Fruit fly (Drosophila melanogaster): ENCODE results near the gene CG43638.

The CG43638 gene

DNA sequence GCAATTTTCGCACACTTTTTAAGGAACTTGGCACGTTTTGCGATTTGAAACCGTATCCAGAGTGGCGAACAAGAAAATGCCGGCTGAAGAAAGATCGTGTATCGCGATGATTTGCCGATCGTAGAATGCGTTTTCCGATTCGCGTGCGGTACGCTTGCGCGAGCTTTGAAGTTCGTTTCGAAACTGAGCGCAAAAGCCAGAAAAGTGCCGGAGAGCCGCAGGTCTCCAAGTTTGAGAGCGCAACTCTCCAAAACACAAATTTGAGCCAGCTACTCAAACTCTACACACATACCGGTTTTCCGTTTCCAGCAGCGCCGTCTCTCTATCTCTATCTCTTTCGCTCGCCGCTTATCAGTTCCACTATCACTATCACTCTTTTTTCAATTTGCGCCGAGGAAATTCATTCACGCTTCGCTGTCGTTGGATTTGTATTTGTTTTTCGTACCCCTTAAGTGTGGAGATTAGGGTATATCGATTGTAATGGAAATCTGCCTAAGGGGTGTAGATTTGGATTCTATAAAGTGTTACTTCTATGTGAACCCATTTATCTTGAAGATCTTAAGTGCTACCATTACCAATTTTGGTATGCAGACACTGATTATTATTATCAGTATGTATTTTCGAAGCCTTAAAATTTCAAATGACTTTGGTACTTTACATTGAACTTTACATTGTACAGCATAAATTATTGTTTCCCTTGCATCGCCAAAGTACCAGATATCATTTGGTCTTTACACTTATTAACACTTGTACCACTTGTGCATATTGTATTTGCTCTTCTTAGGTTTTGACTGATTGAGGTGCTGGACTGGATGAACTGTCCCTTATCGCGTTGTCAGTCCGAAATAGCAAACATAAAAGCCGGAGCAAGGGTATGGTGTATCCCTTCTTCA is 12.2 kb downstream of the CG43638 start:
- TF ChIP-seq Sin3A (optimal IDR thresholded peaks at IDR 0.05) (no peak), psq (optimal IDR thresholded peaks at IDR 0.05) (no peak), insv (optimal IDR thresholded peaks at IDR 0.05) (no peak), h (optimal IDR thresholded peaks at IDR 0.05) (no peak), Myc (optimal IDR thresholded peaks at IDR 0.05) (no peak), ttk (optimal IDR thresholded peaks at IDR 0.05) (no peak)

- no peak for TF ChIP-seq Sin3A (optimal IDR thresholded peaks at IDR 0.05)
- TF ChIP-seq insv (optimal IDR thresholded peaks at IDR 0.05): no peak
- TF ChIP-seq ttk (optimal IDR thresholded peaks at IDR 0.05): no peak
- TF ChIP-seq psq (optimal IDR thresholded peaks at IDR 0.05): no peak
- no peak for TF ChIP-seq h (optimal IDR thresholded peaks at IDR 0.05)
- TF ChIP-seq Myc (optimal IDR thresholded peaks at IDR 0.05): no peak
These were observed 13.2 kb downstream of the CG43638 start for dm6 chr3L:12057585-12057984.

- TF ChIP-seq h (optimal IDR thresholded peaks at IDR 0.05) (no peak), ttk (optimal IDR thresholded peaks at IDR 0.05) (no peak), insv (optimal IDR thresholded peaks at IDR 0.05) (no peak), Sin3A (optimal IDR thresholded peaks at IDR 0.05) (no peak), Myc (optimal IDR thresholded peaks at IDR 0.05) (no peak), psq (optimal IDR thresholded peaks at IDR 0.05) (no peak)
These were observed 14.0 kb downstream of the CG43638 start for dm6 chr3L:12058293-12058842.

DNA sequence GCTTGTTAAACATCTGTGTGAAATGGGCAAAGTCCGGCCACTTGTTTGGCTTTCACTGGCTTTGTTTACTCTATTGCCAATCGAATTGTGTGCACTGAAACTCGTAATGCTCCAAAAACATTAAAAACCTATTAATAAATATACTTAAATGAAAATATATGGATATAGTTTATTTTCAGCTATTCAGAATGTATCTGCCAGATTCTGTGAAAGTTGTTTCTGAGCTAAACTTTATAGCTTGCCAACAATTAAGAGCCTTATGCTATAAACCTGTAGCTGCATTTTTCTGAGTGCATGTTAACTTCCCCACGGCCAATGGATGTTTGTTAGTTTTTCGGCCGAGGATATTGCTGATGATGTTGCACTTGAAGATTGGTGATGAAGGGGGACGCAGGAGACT is 15.7 kb downstream of the CG43638 start:
- TF ChIP-seq psq (optimal IDR thresholded peaks at IDR 0.05) (no peak), insv (optimal IDR thresholded peaks at IDR 0.05) (no peak), Sin3A (optimal IDR thresholded peaks at IDR 0.05) (no peak), ttk (optimal IDR thresholded peaks at IDR 0.05) (no peak), h (optimal IDR thresholded peaks at IDR 0.05) (no peak), Myc (optimal IDR thresholded peaks at IDR 0.05) (no peak)

dm6 chr3L:12062219-12062618 is 17.8 kb downstream of the CG43638 start:
- TF ChIP-seq psq (optimal IDR thresholded peaks at IDR 0.05): no peak
- no peak for TF ChIP-seq Myc (optimal IDR thresholded peaks at IDR 0.05)
- TF ChIP-seq insv (optimal IDR thresholded peaks at IDR 0.05): no peak
- no peak for TF ChIP-seq Sin3A (optimal IDR thresholded peaks at IDR 0.05)

- TF ChIP-seq Sin3A (optimal IDR thresholded peaks at IDR 0.05) (no peak), insv (optimal IDR thresholded peaks at IDR 0.05) (no peak), h (optimal IDR thresholded peaks at IDR 0.05) (no peak)
These were observed 18.4 kb downstream of the CG43638 start for dm6 chr3L:12062788-12063218.

DNA sequence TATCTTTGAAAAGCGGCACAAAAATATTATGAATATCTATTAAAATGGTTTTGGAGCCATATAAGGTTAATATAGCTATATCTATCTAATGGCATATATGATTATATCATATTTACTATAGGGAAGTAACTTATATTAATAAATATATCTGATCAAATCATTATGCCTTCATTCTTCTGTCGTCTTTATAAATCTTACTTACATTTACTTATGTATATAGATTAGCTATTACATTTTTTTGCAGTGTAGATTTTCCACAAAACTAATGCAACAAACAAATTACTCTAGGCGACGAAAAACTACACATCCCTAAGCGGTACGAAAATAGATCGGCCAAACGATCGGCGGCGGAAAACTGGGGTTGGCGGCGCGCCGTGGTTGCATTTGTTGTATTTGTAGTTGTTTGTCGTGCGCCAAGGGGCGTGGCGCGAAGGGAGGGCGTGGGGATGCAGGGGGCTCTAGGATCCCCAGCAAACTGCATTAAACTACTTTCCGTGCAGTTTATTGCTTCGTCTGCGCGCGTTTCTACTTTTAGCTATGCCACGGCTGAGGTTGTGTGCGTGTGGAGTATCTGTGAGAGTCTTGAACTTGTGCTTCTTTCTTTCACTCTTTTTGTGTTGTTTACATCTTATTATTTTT is 19.2 kb downstream of the CG43638 start:
- no peak for TF ChIP-seq ttk (optimal IDR thresholded peaks at IDR 0.05)

- no peak for TF ChIP-seq Myc (optimal IDR thresholded peaks at IDR 0.05)
- TF ChIP-seq psq (optimal IDR thresholded peaks at IDR 0.05): no peak
- no peak for TF ChIP-seq insv (optimal IDR thresholded peaks at IDR 0.05)
- TF ChIP-seq ttk (optimal IDR thresholded peaks at IDR 0.05): no peak
- TF ChIP-seq Sin3A (optimal IDR thresholded peaks at IDR 0.05): no peak
- TF ChIP-seq h (optimal IDR thresholded peaks at IDR 0.05): no peak
These were observed 20.4 kb downstream of the CG43638 start, which contains the start of gene rols for dm6 chr3L:12064759-12065158. Gene rols, minus strand, starts transcription at chr3L:12064859.

DNA sequence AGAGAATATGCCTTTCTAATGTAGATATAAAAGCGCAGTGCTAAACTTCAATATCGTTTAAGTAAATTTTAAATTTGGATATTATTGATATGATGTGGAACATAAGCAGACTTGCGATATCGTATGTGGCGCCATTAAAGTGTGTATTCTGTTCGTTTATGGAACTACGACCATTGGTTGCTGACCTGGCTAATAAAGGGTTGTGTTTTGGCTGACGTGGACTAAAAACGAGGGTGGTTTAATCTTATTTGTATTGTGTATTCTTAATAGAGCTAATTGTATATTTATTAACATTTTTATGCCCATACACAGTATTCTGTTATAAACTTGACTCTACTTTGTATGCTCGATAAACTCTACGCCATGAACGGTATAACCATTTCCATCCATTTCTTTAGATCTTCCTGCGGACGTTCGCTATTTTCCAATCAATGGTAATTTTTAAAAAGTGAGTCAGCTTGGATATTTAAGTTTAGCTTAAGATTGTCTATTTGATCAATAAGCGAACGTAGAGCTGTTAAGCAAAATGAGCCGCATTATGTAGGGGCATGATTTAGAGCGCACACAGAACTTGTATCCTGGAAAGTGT is 22.4 kb downstream of the CG43638 start:
- no peak for TF ChIP-seq ttk (optimal IDR thresholded peaks at IDR 0.05)
- no peak for TF ChIP-seq psq (optimal IDR thresholded peaks at IDR 0.05)
- no peak for TF ChIP-seq Myc (optimal IDR thresholded peaks at IDR 0.05)
- no peak for TF ChIP-seq Sin3A (optimal IDR thresholded peaks at IDR 0.05)
- TF ChIP-seq h (optimal IDR thresholded peaks at IDR 0.05): no peak
- no peak for TF ChIP-seq insv (optimal IDR thresholded peaks at IDR 0.05)

DNA sequence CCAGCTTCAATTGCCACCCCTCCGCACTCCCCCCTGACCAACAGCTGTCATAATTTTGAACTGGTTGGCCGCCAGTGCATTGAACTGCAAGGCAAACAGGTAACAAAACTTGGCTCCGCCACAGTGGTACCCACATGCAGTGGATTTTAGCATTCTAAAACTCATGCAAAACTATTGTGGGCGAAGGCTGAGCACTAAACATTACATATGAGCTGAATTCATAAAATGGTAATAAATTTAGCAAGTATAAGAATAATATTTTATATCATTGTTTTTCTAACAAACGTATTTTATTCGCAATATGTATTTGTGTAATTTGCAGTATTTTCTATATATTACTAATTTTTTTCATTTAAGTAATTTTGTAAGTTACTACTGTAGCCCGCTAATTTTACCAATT is 28.0 kb downstream of the CG43638 start:
- TF ChIP-seq h (optimal IDR thresholded peaks at IDR 0.05) (no peak), psq (optimal IDR thresholded peaks at IDR 0.05) (no peak), Myc (optimal IDR thresholded peaks at IDR 0.05) (no peak), ttk (optimal IDR thresholded peaks at IDR 0.05) (no peak), Sin3A (optimal IDR thresholded peaks at IDR 0.05) (no peak), insv (optimal IDR thresholded peaks at IDR 0.05) (no peak)

- TF ChIP-seq h (optimal IDR thresholded peaks at IDR 0.05) (no peak), Sin3A (optimal IDR thresholded peaks at IDR 0.05) (no peak)
These were observed 28.7 kb downstream of the CG43638 start for dm6 chr3L:12073076-12073475.

DNA sequence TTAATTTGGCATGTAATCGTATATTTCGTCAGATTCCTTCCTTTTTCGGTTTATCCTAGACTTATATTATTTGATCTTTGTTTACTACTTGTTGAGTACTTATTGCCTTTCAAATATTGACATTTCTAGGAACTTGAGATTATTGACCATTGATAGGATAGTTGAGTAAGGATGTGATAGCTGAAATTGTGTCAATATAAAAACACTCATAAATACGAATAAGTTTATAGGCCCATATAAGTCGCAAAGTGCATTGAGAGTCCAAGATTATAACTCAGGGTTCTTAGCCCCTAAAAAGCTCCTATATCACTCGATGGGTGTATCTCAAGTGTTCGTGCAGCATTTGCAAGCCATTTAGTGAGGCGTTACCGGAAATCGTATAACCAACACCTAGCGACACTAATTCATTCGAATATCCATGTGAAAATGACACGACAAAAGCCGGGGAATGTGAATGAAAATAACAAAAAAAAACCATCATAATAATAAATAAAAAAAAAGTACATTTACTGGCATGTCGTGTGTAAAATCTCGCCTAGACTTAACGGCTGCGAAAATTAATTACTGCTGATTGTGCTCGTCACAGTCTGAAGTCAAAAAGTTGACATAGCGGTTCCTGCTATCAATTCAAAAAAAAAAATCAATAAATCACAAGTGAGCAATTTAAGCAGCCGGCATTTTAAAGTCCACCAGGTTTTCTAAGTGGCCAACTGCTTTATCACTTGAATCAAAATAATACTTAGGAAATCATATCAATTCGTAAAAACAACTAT is 29.7 kb downstream of the CG43638 start:
- TF ChIP-seq psq (optimal IDR thresholded peaks at IDR 0.05) (no peak), Sin3A (optimal IDR thresholded peaks at IDR 0.05) (no peak), h (optimal IDR thresholded peaks at IDR 0.05) (no peak)

Measured in Kc167 (cell line).